Worm (Caenorhabditis elegans): ENCODE data around the gene C09G4.4.

DNA sequence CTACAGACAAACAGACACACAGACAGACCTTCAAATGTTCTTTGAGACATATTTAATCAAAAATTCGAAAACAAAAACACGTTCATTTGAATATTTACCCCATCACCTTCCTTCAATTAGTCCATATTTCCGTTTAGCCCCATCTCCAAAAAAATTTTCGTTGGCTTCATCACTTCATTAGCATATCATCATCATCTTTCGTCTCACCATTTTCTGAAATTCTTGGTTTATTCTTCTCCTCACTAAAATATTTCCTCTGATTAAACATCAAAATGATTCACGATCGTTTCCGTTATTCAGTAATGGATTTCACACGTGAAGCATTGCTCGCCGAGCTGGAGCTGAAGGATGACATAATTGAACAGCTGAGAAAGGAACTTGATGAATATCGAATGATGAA lies 7.8 kb downstream of the C09G4.4 start, which contains the start of gene pkg-2:
- no peak for TF ChIP-seq hnd-1 (tag; optimal IDR thresholded peaks at IDR 0.05)
- no peak for TF ChIP-seq ama-1 (optimal IDR thresholded peaks at IDR 0.05)
- TF ChIP-seq hmg-4 (GFP tag; optimal IDR thresholded peaks at IDR 0.05) = no peak
- no peak for TF ChIP-seq flt-1 (GFP tag; IDR thresholded peaks at IDR 0.05)
- no peak for TF ChIP-seq ets-7 (tag; optimal IDR thresholded peaks at IDR 0.05)
- no peak for TF ChIP-seq B0310.2 (tag; optimal IDR thresholded peaks at IDR 0.05)

Data from whole organism, early embryonic.